Worm (Caenorhabditis elegans): Measurements from ENCODE around the gene F16H6.3.

The F16H6.3 gene

ce11 chrV:18195006-18195405 lies at the start of gene F16H6.3:
Gene F16H6.3 (plus strand): TSS chrV:18195306.
- TF ChIP-seq dao-5 (tag; optimal IDR thresholded peaks at IDR 0.05) (no peak), W03F9.2 (tag; optimal IDR thresholded peaks at IDR 0.05) (no peak), him-1 (tag; optimal IDR thresholded peaks at IDR 0.05) (no peak)

- no peak for TF ChIP-seq dao-5 (tag; optimal IDR thresholded peaks at IDR 0.05)
- no peak for TF ChIP-seq W03F9.2 (tag; optimal IDR thresholded peaks at IDR 0.05)
- no peak for TF ChIP-seq him-1 (tag; optimal IDR thresholded peaks at IDR 0.05)
Measured at ce11 chrV:18146077-18146476, 49.0 kb upstream of the F16H6.3 start, which contains the start of gene C14A6.3. Gene C14A6.3 (plus strand): TSS chrV:18146377.

- TF ChIP-seq him-1 (tag; optimal IDR thresholded peaks at IDR 0.05) (no peak), W03F9.2 (tag; optimal IDR thresholded peaks at IDR 0.05) (no peak), dao-5 (tag; optimal IDR thresholded peaks at IDR 0.05) (no peak)
Measured at ce11 chrV:18157707-18158106, 37.4 kb upstream of the F16H6.3 start, which contains the start of gene clec-48. Gene clec-48 (plus strand): TSS chrV:18158026.

ce11 chrV:18158172-18158571 lies 36.9 kb upstream of the F16H6.3 start:
- no peak for TF ChIP-seq W03F9.2 (tag; optimal IDR thresholded peaks at IDR 0.05)

DNA sequence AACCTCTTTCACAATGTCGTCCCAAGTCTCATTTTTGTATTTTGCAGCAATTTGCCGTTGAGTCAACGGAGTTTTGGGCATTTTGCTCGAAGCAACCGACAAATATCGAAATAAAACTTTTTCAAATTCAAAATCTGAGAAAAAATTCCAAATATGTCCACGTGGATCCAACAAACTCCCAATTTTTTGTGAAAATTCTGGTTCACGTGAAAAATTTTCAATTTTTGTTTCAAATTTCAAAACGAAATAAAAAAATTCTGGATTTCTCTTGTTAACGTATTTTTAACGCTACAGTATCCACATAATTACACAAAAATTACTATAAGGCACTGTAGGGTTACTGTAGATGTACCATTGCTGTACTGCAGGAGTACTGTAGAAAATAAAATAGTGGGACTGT lies 33.9 kb upstream of the F16H6.3 start, which contains the start of gene C14A6.13:
Gene C14A6.13, minus strand, starts transcription at position 101 of the 400 bp plus-strand sequence.
- no peak for TF ChIP-seq dao-5 (tag; optimal IDR thresholded peaks at IDR 0.05)
- no peak for TF ChIP-seq W03F9.2 (tag; optimal IDR thresholded peaks at IDR 0.05)
- no peak for TF ChIP-seq him-1 (tag; optimal IDR thresholded peaks at IDR 0.05)

DNA sequence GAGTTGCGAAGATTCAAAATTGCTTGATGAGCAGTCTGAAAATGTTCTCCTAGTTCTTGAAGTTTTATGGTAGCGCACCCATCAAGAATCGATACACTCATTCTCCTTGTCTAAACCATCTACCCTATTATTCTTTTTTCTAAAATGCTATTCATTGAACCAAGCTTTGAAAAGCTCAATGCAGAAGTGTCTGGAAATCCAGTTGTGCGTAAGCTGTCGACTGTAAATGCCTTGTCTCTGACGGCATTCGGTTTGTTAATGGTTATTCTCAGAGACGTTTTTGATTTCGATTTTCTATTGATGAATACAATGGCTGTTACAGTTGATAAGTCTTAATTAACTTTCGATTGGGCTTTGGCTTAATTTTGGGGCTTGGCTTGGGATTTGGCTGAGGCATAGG lies 32.5 kb upstream of the F16H6.3 start, which contains the start of gene C14A6.12:
Gene C14A6.12, minus strand, starts transcription at position 101 of the 400 bp plus-strand sequence.
- TF ChIP-seq dao-5 (tag; optimal IDR thresholded peaks at IDR 0.05), result no peak
- no peak for TF ChIP-seq W03F9.2 (tag; optimal IDR thresholded peaks at IDR 0.05)
- TF ChIP-seq him-1 (tag; optimal IDR thresholded peaks at IDR 0.05), result no peak

ce11 chrV:18163434-18163833 lies 31.7 kb upstream of the F16H6.3 start:
- no peak for TF ChIP-seq him-1 (tag; optimal IDR thresholded peaks at IDR 0.05)
- TF ChIP-seq W03F9.2 (tag; optimal IDR thresholded peaks at IDR 0.05), result no peak
- TF ChIP-seq dao-5 (tag; optimal IDR thresholded peaks at IDR 0.05), result no peak

ce11 chrV:18164758-18165157 lies 30.3 kb upstream of the F16H6.3 start, which contains the start of gene C14A6.5:
Gene C14A6.5 (minus strand): TSS chrV:18164858.
- TF ChIP-seq him-1 (tag; optimal IDR thresholded peaks at IDR 0.05) (no peak), dao-5 (tag; optimal IDR thresholded peaks at IDR 0.05) (no peak), W03F9.2 (tag; optimal IDR thresholded peaks at IDR 0.05) (no peak)

DNA sequence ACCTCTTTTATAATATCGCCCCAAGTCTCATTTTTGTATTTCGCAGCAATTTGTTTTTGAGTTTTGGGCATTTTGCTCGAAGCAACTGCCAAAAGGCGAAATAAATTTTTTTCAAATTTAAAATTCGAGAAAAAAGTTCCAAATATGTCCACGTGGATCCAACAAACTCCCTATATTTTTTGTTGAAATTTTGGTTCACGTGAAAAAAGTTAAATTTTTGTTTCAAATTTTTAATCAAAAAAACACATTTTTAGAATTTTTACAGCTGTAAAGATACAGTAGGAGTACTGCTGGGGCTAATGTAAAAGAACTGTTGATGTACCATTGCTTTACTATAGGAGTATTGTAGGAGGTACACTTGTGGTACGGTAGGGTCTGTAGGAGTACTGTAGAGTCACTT lies 27.9 kb upstream of the F16H6.3 start, which contains the start of gene C14A6.6:
Gene C14A6.6, minus strand, starts transcription at position 101 of the 400 bp plus-strand sequence.
- TF ChIP-seq W03F9.2 (tag; optimal IDR thresholded peaks at IDR 0.05) (no peak), dao-5 (tag; optimal IDR thresholded peaks at IDR 0.05) (no peak), him-1 (tag; optimal IDR thresholded peaks at IDR 0.05) (no peak)

DNA sequence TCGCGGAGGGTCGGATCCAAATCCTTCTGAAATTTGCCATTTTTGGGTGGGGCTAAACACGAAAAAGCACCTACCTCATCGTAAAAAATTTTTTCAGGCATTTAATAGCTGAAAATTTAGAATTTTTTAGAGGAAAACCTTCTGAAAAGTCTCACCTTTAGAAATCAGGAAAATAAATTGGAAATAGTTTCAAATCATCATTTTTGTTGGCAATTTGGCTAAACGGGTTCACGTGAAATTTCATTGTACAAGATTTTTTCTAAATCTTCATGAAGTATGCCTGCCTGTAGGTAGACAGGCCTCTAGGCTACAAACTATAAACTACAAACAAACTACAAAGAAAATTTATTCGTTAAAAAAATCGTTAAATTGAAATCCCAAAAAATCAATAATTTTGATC lies 26.8 kb upstream of the F16H6.3 start, which contains the start of gene C14A6.7:
Gene C14A6.7, minus strand, starts transcription at position 101 of the 400 bp plus-strand sequence.
- TF ChIP-seq him-1 (tag; optimal IDR thresholded peaks at IDR 0.05), result no peak
- no peak for TF ChIP-seq dao-5 (tag; optimal IDR thresholded peaks at IDR 0.05)
- no peak for TF ChIP-seq W03F9.2 (tag; optimal IDR thresholded peaks at IDR 0.05)

DNA sequence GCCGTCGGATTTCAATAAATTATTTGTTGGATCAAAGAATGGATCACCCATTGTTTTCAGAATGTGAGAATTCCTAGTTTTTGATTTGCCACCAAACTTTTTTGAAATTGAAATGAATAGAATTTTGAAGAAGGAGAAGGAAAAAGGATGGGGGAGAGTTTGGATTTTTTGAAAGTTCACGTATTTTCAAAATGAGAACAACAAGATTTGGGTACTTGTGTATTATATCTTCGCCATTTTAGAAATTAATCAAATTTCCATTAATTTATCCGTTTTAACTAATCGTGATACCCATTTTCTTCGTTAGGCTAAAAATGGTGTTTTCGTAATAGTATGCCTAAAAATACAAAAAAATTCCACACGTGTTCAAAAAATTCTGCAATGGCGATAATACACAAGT lies 23.5 kb upstream of the F16H6.3 start, which contains the start of gene C14A6.8:
Gene C14A6.8, minus strand, starts transcription at position 101 of the 400 bp plus-strand sequence.
- TF ChIP-seq W03F9.2 (tag; optimal IDR thresholded peaks at IDR 0.05) (no peak), dao-5 (tag; optimal IDR thresholded peaks at IDR 0.05) (no peak), him-1 (tag; optimal IDR thresholded peaks at IDR 0.05) (no peak)

DNA sequence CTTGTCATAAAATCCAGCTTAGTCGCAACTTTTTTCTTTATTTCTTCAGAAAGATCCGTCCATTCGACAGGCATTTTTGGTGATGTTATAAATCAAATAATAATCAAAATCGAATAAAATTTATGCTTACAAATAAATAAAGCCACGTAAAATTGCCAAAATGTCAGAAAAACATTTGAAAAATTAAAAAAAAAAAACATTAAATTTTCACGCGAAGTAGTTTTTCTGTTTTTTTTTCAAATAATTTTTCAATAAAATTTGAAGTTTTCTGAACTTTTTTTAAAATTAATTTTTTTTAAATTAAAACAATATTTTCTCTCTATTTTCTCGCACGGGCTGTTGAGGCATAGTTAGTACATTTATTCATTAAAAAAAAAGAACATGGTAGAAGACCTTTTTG lies 16.4 kb upstream of the F16H6.3 start, which contains the start of gene C31G12.4:
Gene C31G12.4, minus strand, starts transcription at position 101 of the 400 bp plus-strand sequence.
- TF ChIP-seq him-1 (tag; optimal IDR thresholded peaks at IDR 0.05) (no peak), W03F9.2 (tag; optimal IDR thresholded peaks at IDR 0.05) (no peak)

ce11 chrV:18179663-18180062 lies 15.4 kb upstream of the F16H6.3 start, which contains the start of gene C31G12.1:
Gene C31G12.1 (plus strand): TSS chrV:18179963.
- TF ChIP-seq W03F9.2 (tag; optimal IDR thresholded peaks at IDR 0.05) (no peak), dao-5 (tag; optimal IDR thresholded peaks at IDR 0.05) (no peak), him-1 (tag; optimal IDR thresholded peaks at IDR 0.05) (no peak)

DNA sequence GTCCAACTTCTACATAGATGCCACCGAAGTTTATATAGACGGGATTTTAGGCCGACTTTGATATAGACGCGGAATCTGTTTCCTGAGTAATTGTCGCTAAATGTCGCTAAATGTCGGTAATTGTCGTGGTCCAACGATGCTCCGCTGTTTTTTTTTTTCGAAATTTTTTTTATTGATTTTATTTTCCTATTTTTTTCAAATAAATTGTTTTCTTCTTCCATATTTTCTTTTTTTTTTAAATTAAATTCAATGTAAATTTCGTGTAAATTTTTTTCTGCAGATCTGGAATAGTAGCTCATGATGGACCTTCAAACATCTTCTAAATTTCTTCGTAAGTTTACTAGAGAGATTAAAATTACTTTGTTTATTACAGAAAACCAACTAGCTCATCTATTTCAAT lies 10.2 kb upstream of the F16H6.3 start, which contains the start of gene C31G12.3:
Gene C31G12.3, plus strand, starts transcription at position 301 of the 400 bp plus-strand sequence.
- no peak for TF ChIP-seq him-1 (tag; optimal IDR thresholded peaks at IDR 0.05)
- no peak for TF ChIP-seq dao-5 (tag; optimal IDR thresholded peaks at IDR 0.05)
- TF ChIP-seq W03F9.2 (tag; optimal IDR thresholded peaks at IDR 0.05), result no peak

DNA sequence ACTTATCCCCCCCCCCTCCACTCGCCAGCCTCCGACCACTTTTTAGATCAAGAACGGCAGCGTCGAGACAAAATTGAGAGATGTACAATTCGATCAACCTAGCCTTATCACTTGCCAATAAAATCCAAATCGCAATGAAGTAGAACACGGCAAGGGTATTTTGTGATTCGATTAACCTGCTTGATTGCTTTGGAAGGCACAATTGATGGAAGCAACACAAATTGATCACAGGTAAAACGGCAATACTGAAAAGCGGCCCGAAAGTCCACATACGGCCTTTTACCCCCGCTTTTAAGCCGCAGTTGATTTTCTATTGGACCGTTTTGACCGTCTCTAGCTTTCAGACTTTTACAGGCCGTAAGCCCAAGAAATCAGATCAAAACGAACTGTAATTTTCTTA lies 6.8 kb upstream of the F16H6.3 start, which contains the start of gene clec-245:
Gene clec-245, minus strand, starts transcription at position 101 of the 400 bp plus-strand sequence.
- no peak for TF ChIP-seq him-1 (tag; optimal IDR thresholded peaks at IDR 0.05)
- TF ChIP-seq W03F9.2 (tag; optimal IDR thresholded peaks at IDR 0.05), result no peak
- TF ChIP-seq dao-5 (tag; optimal IDR thresholded peaks at IDR 0.05), result no peak
